Worm (Caenorhabditis elegans): ENCODE measurements around the gene lgc-26.

lgc-26 gene

DNA sequence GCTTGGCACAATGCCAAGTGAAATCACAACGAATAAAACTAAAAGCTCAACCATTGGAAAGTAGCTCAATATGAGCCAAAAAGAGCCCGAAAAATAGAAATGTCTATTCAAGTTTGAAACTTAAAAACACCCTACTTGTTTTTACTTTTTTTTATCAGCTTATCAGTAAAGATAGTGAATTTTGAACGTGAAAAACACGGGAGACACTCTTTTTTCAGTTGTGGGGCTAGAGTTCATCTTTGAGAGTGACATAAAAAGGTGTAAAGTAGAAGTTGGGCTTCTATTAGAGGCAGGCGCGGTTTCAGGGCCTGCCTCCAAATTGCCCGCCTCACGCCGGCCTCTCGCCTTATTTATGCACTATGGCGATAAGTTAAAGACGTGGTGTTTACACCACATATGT is 16.5 kb upstream of the lgc-26 start, which contains the start of gene oac-39 (continued):
- TF ChIP-seq C16A3.4 (tag; optimal IDR thresholded peaks at IDR 0.05), result no peak
- no peak for TF ChIP-seq F16B12.6 (tag; optimal IDR thresholded peaks at IDR 0.05)

DNA sequence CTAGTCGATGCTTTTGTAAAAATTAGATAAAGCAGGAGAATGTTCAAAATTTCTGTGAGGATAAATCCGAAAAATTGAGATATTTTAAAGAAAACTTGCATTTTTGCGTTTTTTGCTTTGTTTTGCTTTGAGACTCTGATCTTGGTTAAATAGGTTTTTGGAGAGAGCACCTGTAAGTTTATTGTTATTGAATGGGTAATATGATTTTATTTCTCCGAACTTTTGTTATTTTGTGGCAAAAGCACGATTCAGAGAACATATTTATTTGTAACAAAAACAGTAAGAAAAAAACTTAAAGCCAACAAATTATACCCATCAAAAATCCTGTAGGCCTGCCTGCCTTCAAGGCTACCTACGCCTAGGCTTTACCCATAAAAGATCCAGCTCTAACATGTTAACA is 13.5 kb upstream of the lgc-26 start, which contains the start of gene str-121:
str-121 (minus strand) TSS at position 101 of the 400 bp plus-strand sequence.
- TF ChIP-seq unc-130 (tag; optimal IDR thresholded peaks at IDR 0.05) (no peak), efl-1 (optimal IDR thresholded peaks at IDR 0.05) (no peak), efl-1 (GFP tag; optimal IDR thresholded peaks at IDR 0.05 in 1 of 2) (peak in 1 of 2 experiments; percentile 54), ceh-63 (GFP tag; optimal IDR thresholded peaks at IDR 0.05) (no peak)

DNA sequence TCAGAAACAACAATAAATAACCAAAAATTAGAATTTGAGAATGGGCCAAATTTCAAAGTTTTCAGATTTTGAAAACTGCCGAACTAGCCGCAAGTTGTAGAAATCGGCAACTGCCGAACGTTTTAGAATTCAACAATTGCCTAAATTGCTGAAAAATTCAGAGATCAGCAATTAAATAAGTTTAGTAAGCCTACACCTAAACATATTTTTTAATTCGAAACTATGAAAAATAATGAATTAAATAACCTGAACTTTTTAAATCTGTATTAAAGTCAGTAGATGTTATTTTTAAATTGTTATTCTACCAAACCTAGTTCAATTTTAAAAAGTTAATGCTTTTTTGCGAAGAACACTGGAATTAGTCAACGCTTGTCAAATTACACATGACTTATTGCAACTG is 9.4 kb upstream of the lgc-26 start, which contains the start of gene nhr-204:
nhr-204 (minus strand) TSS at position 101 of the 400 bp plus-strand sequence.
- no peak for TF ChIP-seq nhr-90 (tag; optimal IDR thresholded peaks at IDR 0.05; ENCODE audit: poor library complexity)
- TF ChIP-seq hlh-17 (GFP tag; optimal IDR thresholded peaks at IDR 0.05; ENCODE audit: borderline replicate concordance), result no peak
- TF ChIP-seq lin-14 (GFP tag; optimal IDR thresholded peaks at IDR 0.05), result no peak
- no peak for TF ChIP-seq F16B12.6 (tag; optimal IDR thresholded peaks at IDR 0.05)
- TF ChIP-seq ceh-88 (GFP tag; IDR thresholded peaks at IDR 0.05), result no peak
- no peak for TF ChIP-seq nhr-11 (tag; optimal IDR thresholded peaks at IDR 0.05)
- TF ChIP-seq C16A3.4 (tag; optimal IDR thresholded peaks at IDR 0.05), result no peak
- no peak for TF ChIP-seq dpl-1 (GFP tag; optimal IDR thresholded peaks at IDR 0.05)
- no peak for TF ChIP-seq egl-27 (tag; optimal IDR thresholded peaks at IDR 0.05)
- no peak for TF ChIP-seq nhr-28 (tag; optimal IDR thresholded peaks at IDR 0.05)
- TF ChIP-seq lin-15B (tag; optimal IDR thresholded peaks at IDR 0.05), result no peak
- TF ChIP-seq jun-1 (tag; optimal IDR thresholded peaks at IDR 0.05), result no peak
- no peak for TF ChIP-seq unc-86 (tag; optimal IDR thresholded peaks at IDR 0.05)
- TF ChIP-seq egl-13 (tag; optimal IDR thresholded peaks at IDR 0.05), result no peak
- no peak for TF ChIP-seq mep-1 (tag; optimal IDR thresholded peaks at IDR 0.05)
- no peak for TF ChIP-seq unc-130 (tag; optimal IDR thresholded peaks at IDR 0.05)
- TF ChIP-seq nhr-237 (tag; optimal IDR thresholded peaks at IDR 0.05), result no peak

DNA sequence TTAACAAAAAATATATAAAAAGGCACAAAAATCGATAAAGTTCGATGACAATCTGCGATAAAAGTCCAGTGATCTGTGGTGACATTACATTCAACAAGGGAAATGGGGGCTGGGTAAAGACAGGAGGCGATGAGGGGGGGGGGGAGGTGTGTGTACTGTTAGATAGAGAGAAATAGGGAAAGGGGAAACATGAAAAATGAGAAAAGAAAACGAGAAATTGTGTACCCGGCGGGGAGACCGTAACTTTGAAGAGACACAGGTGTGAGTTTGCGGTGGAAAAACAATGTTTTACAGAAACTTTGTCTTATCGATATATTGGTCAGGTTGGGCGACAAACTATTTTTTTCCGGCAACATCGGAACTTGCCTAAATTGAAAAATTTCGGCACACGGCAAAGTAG is 7.8 kb upstream of the lgc-26 start:
- TF ChIP-seq ceh-90 (tag; optimal IDR thresholded peaks at IDR 0.05), result no peak
- no peak for TF ChIP-seq nhr-19 (GFP tag; conservative IDR thresholded peaks at IDR 0.05)
- TF ChIP-seq ztf-11 (tag; optimal IDR thresholded peaks at IDR 0.05), result no peak
- TF ChIP-seq nhr-85 (tag), result peak; percentile 82
- TF ChIP-seq unc-62 (GFP tag; optimal IDR thresholded peaks at IDR 0.05), result no peak
- no peak for TF ChIP-seq mef-2 (tag; optimal IDR thresholded peaks at IDR 0.05)
- TF ChIP-seq nhr-20 (tag; optimal IDR thresholded peaks at IDR 0.05), result peak; percentile 7
- TF ChIP-seq nhr-90 (tag; optimal IDR thresholded peaks at IDR 0.05; ENCODE audit: poor library complexity), result peak; percentile 18
- no peak for TF ChIP-seq lsy-2 (tag; optimal IDR thresholded peaks at IDR 0.05)
- TF ChIP-seq nhr-77 (tag; optimal IDR thresholded peaks at IDR 0.05), result no peak
- no peak for TF ChIP-seq zip-4 (GFP tag; optimal IDR thresholded peaks at IDR 0.05)
- no peak for TF ChIP-seq aly-2 (tag; optimal IDR thresholded peaks at IDR 0.05)
- TF ChIP-seq blmp-1 (tag; optimal IDR thresholded peaks at IDR 0.05), result peak; percentile 81
- TF ChIP-seq zag-1 (tag; optimal IDR thresholded peaks at IDR 0.05), result no peak
- TF ChIP-seq efl-1 (optimal IDR thresholded peaks at IDR 0.05), result no peak
- TF ChIP-seq efl-1 (GFP tag; optimal IDR thresholded peaks at IDR 0.05 in 1 of 2), result peak in 1 of 2 experiments; percentile 89
- no peak for TF ChIP-seq lin-13 (GFP tag; optimal IDR thresholded peaks at IDR 0.05)

DNA sequence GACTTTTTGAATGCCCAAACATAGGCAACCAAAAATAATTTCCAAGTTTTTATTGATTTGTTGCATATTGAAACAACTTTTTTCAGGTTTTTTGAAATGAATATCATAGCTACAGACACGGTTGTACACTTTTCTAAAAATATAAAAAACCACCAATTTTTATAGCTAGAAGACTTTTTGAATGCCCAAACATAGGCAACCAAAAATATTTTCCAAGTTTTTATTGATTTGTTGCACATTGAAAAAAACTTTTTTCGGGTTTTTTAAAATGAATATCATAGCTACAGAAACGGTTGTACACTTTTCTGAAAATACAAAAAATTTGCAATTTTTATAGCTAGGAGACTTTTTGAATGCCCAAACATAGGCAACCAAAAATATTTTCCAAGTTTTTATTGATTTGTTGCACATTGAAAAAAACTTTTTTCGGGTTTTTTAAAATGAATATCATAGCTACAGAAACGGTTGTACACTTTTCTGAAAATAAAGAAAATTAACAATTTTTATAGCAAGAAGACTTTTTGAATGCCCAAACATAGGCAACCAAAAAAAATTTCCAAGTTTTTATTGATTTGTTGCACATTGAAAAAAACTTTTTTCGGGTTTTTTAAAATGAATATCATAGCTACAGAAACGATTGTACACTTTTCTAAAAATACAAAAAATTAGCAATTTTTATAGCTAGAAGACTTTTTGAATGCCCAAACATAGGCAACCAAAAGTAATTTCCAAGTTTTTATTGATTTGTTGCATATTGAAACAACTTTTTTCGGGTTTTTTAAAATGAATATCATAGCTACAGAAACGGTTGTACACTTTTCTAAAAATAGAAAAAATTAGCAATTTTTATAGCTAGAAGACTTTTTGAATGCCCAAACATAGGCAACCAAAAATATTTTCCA is 2.8 kb upstream of the lgc-26 start:
- peak; percentile 66 for TF ChIP-seq fkh-4 (tag; optimal IDR thresholded peaks at IDR 0.05; ENCODE audit: borderline replicate concordance)
- peak; percentile 87 for TF ChIP-seq irx-1 (tag; optimal IDR thresholded peaks at IDR 0.05)
- peak; percentile 36 for TF ChIP-seq aly-2 (tag; optimal IDR thresholded peaks at IDR 0.05)
- peak; percentile 40 for TF ChIP-seq nhr-28 (tag; optimal IDR thresholded peaks at IDR 0.05)
- TF ChIP-seq Y116A8C.19 (tag; optimal IDR thresholded peaks at IDR 0.05; ENCODE audit: borderline replicate concordance), result peak; percentile 62
- peak; percentile 32 to 81 for TF ChIP-seq ztf-11 (tag; optimal IDR thresholded peaks at IDR 0.05)
- TF ChIP-seq sox-4 (tag; optimal IDR thresholded peaks at IDR 0.05), result peak; percentile 93
- peak; percentile 64 for TF ChIP-seq hlh-4 (tag; optimal IDR thresholded peaks at IDR 0.05)
- peak; percentile 3 for TF ChIP-seq unc-30 (tag; optimal IDR thresholded peaks at IDR 0.05)
- peak; percentile 69 for TF ChIP-seq ceh-90 (tag; optimal IDR thresholded peaks at IDR 0.05)
- peak; percentile 40 for TF ChIP-seq mef-2 (tag; optimal IDR thresholded peaks at IDR 0.05)
- TF ChIP-seq sptf-1 (tag; optimal IDR thresholded peaks at IDR 0.05), result peak; percentile 44

All from whole organism, L1 larva.